Worm (Caenorhabditis elegans) whole organism, midembryonic: ENCODE results near the gene F59F4.3.

ENCODE experiments used
- T22C8.4 ChIP-seq: fragments of 200-800 bp; sonication (Bioruptor generic); IDR thresholded peaks from 2 replicates; pipeline ENCODE4 v1.3.6; 2022; ENCODE audit warnings: missing genetic modification characterization, missing compliant biosample characterization
- flt-1 ChIP-seq: fragments of 200-800 bp; sonication (Bioruptor generic); IDR thresholded peaks from 2 replicates; pipeline ENCODE4 v1.3.6; 2022; ENCODE audit warnings: missing genetic modification characterization, missing compliant biosample characterization
- ref-1 ChIP-seq: fragments of 200-800 bp; sonication (Bioruptor generic); conservative IDR thresholded peaks from 2 replicates; pipeline ENCODE4 v1.3.6; 2022; ENCODE audit warnings: missing genetic modification reagents, missing genetic modification characterization, missing compliant biosample characterization

DNA sequence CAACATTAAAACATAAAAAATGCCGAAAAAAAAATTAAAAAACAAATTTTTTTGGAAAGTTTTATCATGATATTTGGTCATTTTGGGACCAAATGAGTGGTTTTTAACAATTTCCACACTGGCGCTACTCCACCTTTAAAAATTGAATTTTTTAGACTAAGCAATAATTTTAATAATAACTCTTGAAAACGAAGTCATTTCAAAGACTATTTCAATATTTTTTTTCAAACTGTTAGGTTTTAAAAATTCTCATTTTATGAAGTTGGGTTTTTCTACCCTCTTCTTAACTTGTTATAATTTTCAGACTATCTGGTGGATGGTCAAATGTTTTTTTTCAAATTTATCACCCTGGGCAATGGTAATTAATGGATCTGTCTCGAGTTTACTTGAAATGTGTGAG lies 25.2 kb downstream of the F59F4.3 start, which contains the start of gene Y7A5A.8:
- TF ChIP-seq T22C8.4 (GFP tag; lab: Robert Waterston, UW) (no peak), flt-1 (GFP tag; lab: Robert Waterston, UW) (no peak), ref-1 (no peak)
